Worm (Caenorhabditis elegans) whole organism, L4 larva: ENCODE data around the gene C15B12.2.

Source experiments
- aha-1 ChIP-seq: fragments of 150-350 bp; peaks from one replicate; lab custom pipeline; 2014; ENCODE audit warnings: missing biosample characterization, missing genetic modification characterization
- dve-1 ChIP-seq: sonication (generic microtip); optimal IDR thresholded peaks from 2 replicates; lab custom pipeline; 2017; ENCODE audit warnings: antibody characterized with exemption, mild to moderate bottlenecking, missing genetic modification characterization, missing compliant biosample characterization; ENCODE audit not compliant: insufficient read depth
- unc-62 ChIP-seq, 3 experiments: fragments of 150-350 bp in 1 of 3; sonication (generic microtip); optimal IDR thresholded peaks in 2 of 3; peaks in 1 of 3; 1 replicate in 1 of 3; 2 replicates in 2 of 3; lab custom pipeline; 2014 to 2017; ENCODE audit warnings: missing biosample characterization in 3 of 3, missing genetic modification characterization in 3 of 3, missing genetic modification reagents in 3 of 3, missing genotype in 1 of 3

DNA sequence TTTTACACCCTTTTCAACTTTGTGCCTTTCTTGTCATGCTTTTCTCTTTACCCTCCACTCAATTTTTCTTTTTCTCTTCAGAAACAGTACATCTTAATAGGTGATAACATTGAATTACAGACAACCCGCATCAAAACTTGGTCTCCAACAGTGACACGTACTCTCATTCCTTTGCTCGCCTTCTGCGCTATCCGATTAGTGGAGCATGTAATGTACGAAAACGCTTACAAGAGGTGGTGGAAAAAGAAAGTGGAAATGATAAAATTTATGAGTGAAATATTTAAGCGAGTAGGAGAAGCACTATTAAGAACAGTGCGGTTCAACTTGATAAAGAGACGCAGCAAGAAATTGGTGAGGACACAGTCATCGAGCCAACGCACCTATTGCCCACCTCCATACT, 6.6 kb upstream of the C15B12.2 start, which contains the start of gene pept-1:
- peak; percentile 73 for TF ChIP-seq dve-1 (tag; lab: Kevin White, UChicago)
- TF ChIP-seq unc-62 (GFP tag; optimal IDR thresholded peaks at IDR 0.05 in 1 of 2; lab: Kevin White, UChicago): no peak
- no peak for TF ChIP-seq unc-62 (tag; optimal IDR thresholded peaks at IDR 0.05; lab: Kevin White, UChicago)
- no peak for TF ChIP-seq aha-1 (tag; lab: Kevin White, UChicago)
